Fruit fly (Drosophila melanogaster) whole organism, embryonic: ENCODE measurements around the gene Npc2f.

Experiments used
- Ada2b ChIP-seq: fragments of 200-800 bp; sonication (Bioruptor generic); IDR thresholded peaks from 2 replicates; pipeline ENCODE4 v1.3.6; 2022; ENCODE audit warnings: missing biosample characterization, missing genetic modification characterization
- B-H1 ChIP-seq: fragments of 200-800 bp; sonication (Bioruptor generic); IDR thresholded peaks from 3 replicates; pipeline ENCODE4 v1.3.6; 2022; ENCODE audit warnings: missing biosample characterization, missing genetic modification characterization
- BtbVII ChIP-seq: fragments of 200-800 bp; sonication (Bioruptor generic); optimal IDR thresholded peaks from 3 replicates; lab custom pipeline; 2017; ENCODE audit warnings: missing biosample characterization, mild to moderate bottlenecking, missing genetic modification characterization
- Bteb2 ChIP-seq: fragments of 200-800 bp; sonication (Bioruptor generic); optimal IDR thresholded peaks from 2 replicates; lab custom pipeline; 2016; ENCODE audit warnings: missing biosample characterization, missing genetic modification characterization
- CG10959 ChIP-seq: fragments of 200-800 bp; sonication (Bioruptor generic); IDR thresholded peaks from 2 replicates; pipeline ENCODE4 v1.3.6; 2022; ENCODE audit warnings: missing biosample characterization, missing genetic modification characterization
- CG11085 ChIP-seq: fragments of 200-800 bp; sonication (Bioruptor generic); IDR thresholded peaks from 2 replicates; pipeline ENCODE4 v1.3.6; 2022; ENCODE audit warnings: missing biosample characterization, missing genetic modification characterization
- CG13287 ChIP-seq: fragments of 200-800 bp; sonication (Bioruptor generic); IDR thresholded peaks from 2 replicates; pipeline ENCODE4 v1.3.6; 2022; ENCODE audit warnings: missing biosample characterization, missing genetic modification characterization; ENCODE audit not compliant: partially characterized antibody
- CG15073 ChIP-seq: fragments of 200-800 bp; sonication (Bioruptor generic); optimal IDR thresholded peaks from 2 replicates; lab custom pipeline; 2016; ENCODE audit warnings: missing biosample characterization, missing genetic modification characterization
- CG1602 ChIP-seq: fragments of 200-800 bp; sonication (Bioruptor generic); optimal IDR thresholded peaks from 3 replicates; lab custom pipeline; 2016; ENCODE audit warnings: missing biosample characterization, missing genetic modification characterization
- CG1603 ChIP-seq: fragments of 200-800 bp; sonication (Bioruptor generic); optimal IDR thresholded peaks from 2 replicates; lab custom pipeline; 2019; ENCODE audit warnings: missing biosample characterization, mild to moderate bottlenecking, missing genetic modification characterization, moderate library complexity
- CG17802 ChIP-seq: fragments of 200-800 bp; sonication (Bioruptor generic); optimal IDR thresholded peaks from 2 replicates; lab custom pipeline; 2018; ENCODE audit warnings: missing biosample characterization, mild to moderate bottlenecking, missing genetic modification characterization, moderate library complexity
- CG1832 ChIP-seq: fragments of 200-800 bp; sonication (Bioruptor generic); optimal IDR thresholded peaks from 2 replicates; lab custom pipeline; 2017; ENCODE audit warnings: missing biosample characterization, mild to moderate bottlenecking, missing genetic modification characterization, inconsistent platforms
- CG30403 ChIP-seq: fragments of 200-800 bp; sonication (Bioruptor generic); optimal IDR thresholded peaks from 3 replicates; lab custom pipeline; 2016; ENCODE audit warnings: missing biosample characterization, missing genetic modification characterization
- CG31441 ChIP-seq: fragments of 200-800 bp; sonication (Bioruptor generic); IDR thresholded peaks from 2 replicates; pipeline ENCODE4 v1.3.6; 2022; ENCODE audit warnings: missing biosample characterization, missing genetic modification characterization
- CG3281 ChIP-seq: fragments of 200-800 bp; sonication (Bioruptor generic); optimal IDR thresholded peaks from 3 replicates; lab custom pipeline; 2017; ENCODE audit warnings: missing biosample characterization, mild to moderate bottlenecking, missing genetic modification characterization
- CG34376 ChIP-seq: fragments of 200-800 bp; sonication (Bioruptor generic); optimal IDR thresholded peaks from 2 replicates; lab custom pipeline; 2018; ENCODE audit warnings: missing biosample characterization, mild to moderate bottlenecking, missing genetic modification characterization
- CG5953 ChIP-seq: fragments of 200-800 bp; sonication (Bioruptor generic); IDR thresholded peaks from 2 replicates; pipeline ENCODE4 v1.3.6; 2022; ENCODE audit warnings: missing biosample characterization, missing genetic modification characterization
- CG7786 ChIP-seq: fragments of 200-800 bp; sonication (Bioruptor generic); optimal IDR thresholded peaks from 2 replicates; lab custom pipeline; 2016; ENCODE audit warnings: missing biosample characterization, missing genetic modification characterization
- CkIIα-i1 ChIP-seq: fragments of 200-800 bp; sonication (Bioruptor generic); IDR thresholded peaks from 2 replicates; pipeline ENCODE4 v1.3.6; 2022; ENCODE audit warnings: missing biosample characterization, missing genetic modification characterization
- CrebB ChIP-seq: fragments of 200-800 bp; sonication (Bioruptor generic); optimal IDR thresholded peaks from 3 replicates; lab custom pipeline; 2018; ENCODE audit warnings: missing biosample characterization, mild to moderate bottlenecking, missing genetic modification characterization
- Drgx ChIP-seq: fragments of 200-800 bp; sonication (Bioruptor generic); IDR thresholded peaks from 2 replicates; pipeline ENCODE4 v1.3.6; 2022; ENCODE audit warnings: missing biosample characterization, missing genetic modification characterization
- Eip74EF ChIP-seq, 2 experiments: fragments of 200-800 bp in 1 of 2; fragments of >200 bp in 1 of 2; sonication (Bioruptor generic) in 1 of 2; optimal IDR thresholded peaks; 2 replicates each; lab custom pipeline; 2017 to 2019; ENCODE audit warnings: missing biosample characterization in 2 of 2, missing genetic modification characterization in 2 of 2, mild to moderate bottlenecking in 1 of 2, moderate library complexity in 1 of 2
- Ets97D ChIP-seq: fragments of 200-800 bp; sonication (Bioruptor generic); optimal IDR thresholded peaks from 3 replicates; lab custom pipeline; 2016; ENCODE audit warnings: missing biosample characterization, missing genetic modification characterization
- HHEX ChIP-seq: fragments of 200-800 bp; sonication (Bioruptor generic); optimal IDR thresholded peaks from 3 replicates; lab custom pipeline; 2017; ENCODE audit warnings: missing biosample characterization, mild to moderate bottlenecking, missing genetic modification characterization, missing genetic modification reagents
- Hand ChIP-seq: fragments of 200-800 bp; sonication (Bioruptor generic); optimal IDR thresholded peaks from 2 replicates; lab custom pipeline; 2017; ENCODE audit warnings: mild to moderate bottlenecking, missing biosample characterization, missing genetic modification reagents, missing genetic modification characterization
- Meics ChIP-seq: fragments of 200-800 bp; sonication (Bioruptor generic); optimal IDR thresholded peaks from 2 replicates; lab custom pipeline; 2017; ENCODE audit warnings: missing biosample characterization, mild to moderate bottlenecking, missing genetic modification characterization
- NFAT ChIP-seq: fragments of 200-800 bp; sonication (Bioruptor generic); IDR thresholded peaks from 2 replicates; pipeline ENCODE4 v1.3.6; 2022; ENCODE audit warnings: missing biosample characterization, missing genetic modification characterization
- Nf-YA ChIP-seq: fragments of 200-800 bp; sonication (Bioruptor generic); IDR thresholded peaks from 2 replicates; pipeline ENCODE4 v1.3.6; 2022; ENCODE audit warnings: missing biosample characterization, missing genetic modification characterization
- Nf-YB ChIP-seq: fragments of 200-800 bp; sonication (Bioruptor generic); optimal IDR thresholded peaks from 3 replicates; lab custom pipeline; 2019; ENCODE audit warnings: missing biosample characterization, mild to moderate bottlenecking, missing genetic modification characterization, moderate library complexity
- PHDP ChIP-seq: fragments of 200-800 bp; sonication (Bioruptor generic); optimal IDR thresholded peaks from 3 replicates; lab custom pipeline; 2018; ENCODE audit warnings: missing biosample characterization, mild to moderate bottlenecking, missing genetic modification characterization, moderate library complexity
- Ptx1 ChIP-seq: fragments of 200-800 bp; sonication (Bioruptor generic); IDR thresholded peaks from 2 replicates; pipeline ENCODE4 v1.3.6; 2022; ENCODE audit warnings: missing biosample characterization, missing genetic modification characterization
- Spps ChIP-seq: fragments of 200-800 bp; sonication (Bioruptor generic); optimal IDR thresholded peaks from 2 replicates; lab custom pipeline; 2018; ENCODE audit warnings: missing biosample characterization, mild to moderate bottlenecking, missing genetic modification characterization
- abd-A ChIP-seq: fragments of 200-800 bp; sonication (Bioruptor generic); optimal IDR thresholded peaks from 3 replicates; lab custom pipeline; 2019; ENCODE audit warnings: missing biosample characterization, mild to moderate bottlenecking, missing genetic modification characterization, moderate library complexity
- ash1 ChIP-seq: fragments of 200-800 bp; sonication (Bioruptor generic); optimal IDR thresholded peaks from 2 replicates; lab custom pipeline; 2018; ENCODE audit warnings: missing biosample characterization, mild to moderate bottlenecking, missing genetic modification characterization
- dpn ChIP-seq, 2 experiments: fragments of 200-800 bp; sonication (Bioruptor generic); optimal IDR thresholded peaks; 3 replicates each; lab custom pipeline; 2016; ENCODE audit warnings: missing biosample characterization in 2 of 2, missing genetic modification characterization in 2 of 2
- exex ChIP-seq: fragments of 200-800 bp; sonication (Bioruptor generic); optimal IDR thresholded peaks from 4 replicates; lab custom pipeline; 2018; ENCODE audit warnings: missing biosample characterization, mild to moderate bottlenecking, missing genetic modification characterization, moderate library complexity
- fd96Cb ChIP-seq: fragments of 200-800 bp; sonication (Bioruptor generic); optimal IDR thresholded peaks from 2 replicates; lab custom pipeline; 2018; ENCODE audit warnings: missing biosample characterization, mild to moderate bottlenecking, missing genetic modification characterization, moderate library complexity
- gcm ChIP-seq: fragments of 200-800 bp; sonication (Bioruptor generic); optimal IDR thresholded peaks from 2 replicates; lab custom pipeline; 2019; ENCODE audit warnings: missing biosample characterization, mild to moderate bottlenecking, missing genetic modification characterization, moderate library complexity
- grn ChIP-seq: fragments of 200-800 bp; sonication (Bioruptor generic); optimal IDR thresholded peaks from 3 replicates; lab custom pipeline; 2017; ENCODE audit warnings: missing biosample characterization, missing genetic modification characterization
- hth ChIP-seq: fragments of >200 bp; optimal IDR thresholded peaks from 2 replicates; lab custom pipeline; 2017; ENCODE audit warnings: inconsistent platforms
- lola ChIP-seq, 3 experiments: fragments of >200 bp in 2 of 3; fragments of 200-800 bp in 1 of 3; sonication (Bioruptor generic) in 1 of 3; optimal IDR thresholded peaks; 2 replicates each; lab custom pipeline; 2017 to 2019; ENCODE audit warnings: missing biosample characterization in 3 of 3, missing genetic modification characterization in 3 of 3, mild to moderate bottlenecking in 1 of 3, moderate library complexity in 1 of 3
- nerfin-1 ChIP-seq: fragments of 200-800 bp; sonication (Bioruptor generic); optimal IDR thresholded peaks from 3 replicates; lab custom pipeline; 2019; ENCODE audit warnings: missing biosample characterization, mild to moderate bottlenecking, missing genetic modification characterization, moderate library complexity
- nmo ChIP-seq: fragments of 200-800 bp; sonication (Bioruptor generic); optimal IDR thresholded peaks from 2 replicates; lab custom pipeline; 2018; ENCODE audit warnings: missing biosample characterization, mild to moderate bottlenecking, missing genetic modification characterization, moderate library complexity
- pb ChIP-seq: fragments of 200-800 bp; sonication (Bioruptor generic); optimal IDR thresholded peaks from 3 replicates; lab custom pipeline; 2016; ENCODE audit warnings: missing biosample characterization, missing genetic modification characterization
- tgo ChIP-seq: fragments of 200-800 bp; sonication (Bioruptor generic); IDR thresholded peaks from 3 replicates; pipeline ENCODE4 v1.3.6; 2022; ENCODE audit warnings: missing biosample characterization, missing genetic modification characterization
- tna ChIP-seq: fragments of 200-800 bp; sonication (Bioruptor generic); IDR thresholded peaks from 2 replicates; pipeline ENCODE4 v1.3.6; 2022; ENCODE audit warnings: missing biosample characterization, missing genetic modification characterization; ENCODE audit not compliant: partially characterized antibody
- toy ChIP-seq: fragments of 200-800 bp; sonication (Bioruptor generic); IDR thresholded peaks from 2 replicates; pipeline ENCODE4 v1.3.6; 2022; ENCODE audit warnings: missing biosample characterization, missing genetic modification characterization
- unc-4 ChIP-seq: fragments of 200-800 bp; sonication (Bioruptor generic); IDR thresholded peaks from 2 replicates; pipeline ENCODE4 v1.3.6; 2022; ENCODE audit warnings: missing biosample characterization, missing genetic modification characterization; ENCODE audit not compliant: partially characterized antibody

Gene Npc2f

DNA sequence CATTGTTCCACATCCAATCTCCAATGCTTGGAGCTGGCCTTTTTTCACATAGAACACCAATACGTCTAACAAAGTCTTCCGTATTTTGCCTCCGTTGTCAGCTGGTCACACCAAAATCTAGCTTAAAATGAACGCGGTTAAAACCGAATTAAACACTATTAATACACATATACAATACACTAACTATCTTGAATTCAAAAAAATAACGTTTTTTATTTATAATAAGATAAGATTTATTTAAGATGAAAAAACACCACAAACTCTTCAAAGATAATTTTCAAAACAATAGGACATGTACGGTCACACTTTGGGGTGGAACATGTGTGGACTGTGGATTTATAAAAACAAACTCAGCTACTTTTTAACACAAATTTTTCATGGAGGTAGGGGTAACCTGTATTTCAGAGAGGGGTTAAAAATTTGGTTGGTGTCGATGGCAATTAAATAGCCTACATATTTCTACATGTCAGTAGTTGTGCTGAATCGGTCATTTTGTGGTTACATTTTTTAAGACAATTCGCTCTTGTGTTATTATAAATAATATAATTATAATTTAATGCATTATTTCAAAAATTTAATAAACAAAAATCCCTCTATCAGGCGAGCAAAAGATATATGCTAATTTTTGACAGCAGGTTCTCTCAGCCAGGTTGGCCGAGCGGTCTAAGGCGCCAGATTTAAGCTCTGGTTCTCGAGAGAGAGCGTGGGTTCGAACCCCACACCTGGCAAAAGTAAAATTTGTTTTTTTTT lies 25.2 kb upstream of the Npc2f start, which contains the start of gene CG13605 (continued):
- TF ChIP-seq Ptx1 (GFP tag; lab: Robert Waterston, UW): peak; percentile 74
- peak; percentile 54 for TF ChIP-seq CG7786
- TF ChIP-seq grn (GFP tag; lab: Kevin White, UChicago): no peak
- no peak for TF ChIP-seq pb (GFP tag; lab: Kevin White, UChicago)
- TF ChIP-seq Eip74EF (GFP tag; optimal IDR thresholded peaks at IDR 0.05; lab: Kevin White, UChicago): peak in 1 of 2 experiments; percentile 69
- TF ChIP-seq Nf-YA: 0 out of 2 replicates have a peak, but pooled peaks have one; percentile 21
- TF ChIP-seq CG1832: no peak
- peak; percentile 49 for TF ChIP-seq Ets97D (GFP tag; lab: Kevin White, UChicago)
- peak; percentile 55 for TF ChIP-seq exex (tag; lab: Kevin White, UChicago)
- TF ChIP-seq CG15073 (GFP tag; lab: Kevin White, UChicago): no peak
- TF ChIP-seq nerfin-1: peak; percentile 68
- peak; percentile 36 for TF ChIP-seq CG1603 (tag; lab: Kevin White, UChicago)
- peak; percentile 21 for TF ChIP-seq CG34376 (GFP tag; lab: Kevin White, UChicago)
- peak; percentile 66 for TF ChIP-seq Ada2b (GFP tag; lab: Robert Waterston, UW)
- TF ChIP-seq CG13287 (GFP tag; lab: Robert Waterston, UW): no peak
- TF ChIP-seq B-H1 (GFP tag; lab: Robert Waterston, UW): peak; percentile 59; the same call in 2 of the 3 replicates
- TF ChIP-seq tna (GFP tag; lab: Robert Waterston, UW): peak; percentile 28; the same call in 1 of the 2 replicates
- TF ChIP-seq CG3281: peak; percentile 84
- no peak for TF ChIP-seq CG10959 (GFP tag; lab: Robert Waterston, UW)
- peak; percentile 62 for TF ChIP-seq abd-A
- TF ChIP-seq toy (GFP tag; lab: Robert Waterston, UW): no peak
- no peak for TF ChIP-seq CG5953 (GFP tag; lab: Robert Waterston, UW)
- TF ChIP-seq NFAT (GFP tag; lab: Robert Waterston, UW): peak; percentile 89
- peak; percentile 85 for TF ChIP-seq PHDP
- peak; percentile 88 for TF ChIP-seq HHEX
- no peak for TF ChIP-seq CkIIα-i1 (GFP tag; lab: Robert Waterston, UW)
- TF ChIP-seq unc-4: no peak
- peak; percentile 69 for TF ChIP-seq Hand (GFP tag; lab: Kevin White, UChicago)
- TF ChIP-seq CG17802 (tag; lab: Kevin White, UChicago): no peak
- peak; percentile 64 for TF ChIP-seq Drgx (GFP tag; lab: Robert Waterston, UW)
- TF ChIP-seq nmo (GFP tag; lab: Kevin White, UChicago): peak; percentile 57
- TF ChIP-seq CG30403 (GFP tag; lab: Kevin White, UChicago): peak; percentile 72
- 0 out of 2 replicates have a peak, but pooled peaks have one; percentile 29 for TF ChIP-seq CG11085 (GFP tag; lab: Robert Waterston, UW)
- peak; percentile 33 for TF ChIP-seq Nf-YB (GFP tag; lab: Kevin White, UChicago)
- peak; percentile 85 for TF ChIP-seq CG31441 (GFP tag; lab: Robert Waterston, UW)
- peak; percentile 65 to 83 for TF ChIP-seq dpn (GFP tag; optimal IDR thresholded peaks at IDR 0.05; lab: Kevin White, UChicago)
- no peak for TF ChIP-seq ash1 (GFP tag; lab: Kevin White, UChicago)
- no peak for TF ChIP-seq hth
- TF ChIP-seq BtbVII (GFP tag; lab: Kevin White, UChicago): peak; percentile 76
- peak; percentile 19 for TF ChIP-seq Spps
- peak; percentile 27 for TF ChIP-seq CG1602 (GFP tag; lab: Kevin White, UChicago)
- TF ChIP-seq CrebB (tag; lab: Kevin White, UChicago): peak; percentile 36
- TF ChIP-seq fd96Cb (tag; lab: Kevin White, UChicago): peak; percentile 70
- TF ChIP-seq Meics (GFP tag; lab: Kevin White, UChicago): peak; percentile 93
- peak; percentile 39 for TF ChIP-seq Bteb2
- peak; percentile 68 for TF ChIP-seq tgo (GFP tag; lab: Robert Waterston, UW)
- TF ChIP-seq lola (GFP tag; optimal IDR thresholded peaks at IDR 0.05; lab: Kevin White, UChicago): peak in 1 of 3 experiments; percentile 43
- peak; percentile 84 for TF ChIP-seq gcm
